Fruit fly (Drosophila melanogaster): ENCODE results near the gene Hpd.

Hpd gene

dm6 chr3L:20405971-20406948 is 33.4 kb downstream of the Hpd start:
- TF ChIP-seq fd59A (GFP tag; optimal IDR thresholded peaks at IDR 0.05) (no peak), Eip78C (GFP tag) (peak; percentile 55), CG1621 (tag; optimal IDR thresholded peaks at IDR 0.05) (no peak), fkh (GFP tag; optimal IDR thresholded peaks at IDR 0.05) (peak; percentile 97), lz (GFP tag; optimal IDR thresholded peaks at IDR 0.05) (no peak), CG6854 (GFP tag; optimal IDR thresholded peaks at IDR 0.05) (no peak), CG9139 (GFP tag; optimal IDR thresholded peaks at IDR 0.05) (no peak), cyc (GFP tag; optimal IDR thresholded peaks at IDR 0.05) (no peak), achi (GFP tag; optimal IDR thresholded peaks at IDR 0.05) (no peak), OdsH (GFP tag; optimal IDR thresholded peaks at IDR 0.05) (no peak), svp (GFP tag) (peak; percentile 62), Met (GFP tag; optimal IDR thresholded peaks at IDR 0.05) (peak; percentile 8), pdm3 (GFP tag; optimal IDR thresholded peaks at IDR 0.05) (no peak), Sox14 (GFP tag; optimal IDR thresholded peaks at IDR 0.05) (peak; percentile 34)

- TF ChIP-seq Hr4 (GFP tag; optimal IDR thresholded peaks at IDR 0.05): no peak
- TF ChIP-seq Eip78C (GFP tag): no peak
- no peak for TF ChIP-seq Met (GFP tag; optimal IDR thresholded peaks at IDR 0.05)
- no peak for TF ChIP-seq Lpt (GFP tag; optimal IDR thresholded peaks at IDR 0.05)
- TF ChIP-seq fd59A (GFP tag; optimal IDR thresholded peaks at IDR 0.05): no peak
- no peak for TF ChIP-seq CG11294 (GFP tag; IDR thresholded peaks at IDR 0.05)
- TF ChIP-seq vri (GFP tag; optimal IDR thresholded peaks at IDR 0.05): no peak
- no peak for TF ChIP-seq CG16779 (tag; optimal IDR thresholded peaks at IDR 0.05)
- TF ChIP-seq Hr39 (GFP tag; optimal IDR thresholded peaks at IDR 0.05): no peak
- no peak for TF ChIP-seq achi (GFP tag; optimal IDR thresholded peaks at IDR 0.05)
- no peak for TF ChIP-seq CG3919 (GFP tag; optimal IDR thresholded peaks at IDR 0.05)
- no peak for TF ChIP-seq CG15336 (GFP tag; IDR thresholded peaks at IDR 0.05)
- TF ChIP-seq CG11762 (GFP tag; optimal IDR thresholded peaks at IDR 0.05; ENCODE audit: insufficient read depth): no peak
- TF ChIP-seq Ets96B (tag; optimal IDR thresholded peaks at IDR 0.05): no peak
- TF ChIP-seq spab (GFP tag; optimal IDR thresholded peaks at IDR 0.05): no peak
- TF ChIP-seq Hr38 (GFP tag; optimal IDR thresholded peaks at IDR 0.05): no peak
- no peak for TF ChIP-seq CG6808 (GFP tag; optimal IDR thresholded peaks at IDR 0.05)
- TF ChIP-seq acj6 (GFP tag; optimal IDR thresholded peaks at IDR 0.05): no peak
Observed at dm6 chr3L:20405337-20405887, 34.3 kb downstream of the Hpd start.

- TF ChIP-seq esn (GFP tag; optimal IDR thresholded peaks at IDR 0.05) (no peak), Eip78C (GFP tag) (peak; percentile 5), svp (GFP tag) (peak; percentile 4), fkh (GFP tag; optimal IDR thresholded peaks at IDR 0.05) (no peak)
Observed at dm6 chr3L:20404515-20404914, 35.2 kb downstream of the Hpd start.

- TF ChIP-seq spab (GFP tag; optimal IDR thresholded peaks at IDR 0.05) (peak; percentile 62), Ets96B (tag; optimal IDR thresholded peaks at IDR 0.05) (peak; percentile 47), CG10631 (GFP tag; optimal IDR thresholded peaks at IDR 0.05) (peak; percentile 70), CG8119 (GFP tag; IDR thresholded peaks at IDR 0.05) (peak; percentile 41; the same call in 1 of the 3 replicates), CG34406 (GFP tag; optimal IDR thresholded peaks at IDR 0.05) (peak; percentile 63), topi (GFP tag; optimal IDR thresholded peaks at IDR 0.05) (peak; percentile 88), CG9139 (GFP tag; optimal IDR thresholded peaks at IDR 0.05) (peak; percentile 0), Met (GFP tag; optimal IDR thresholded peaks at IDR 0.05) (peak; percentile 82), CG16779 (tag; optimal IDR thresholded peaks at IDR 0.05) (peak; percentile 40), net (GFP tag; optimal IDR thresholded peaks at IDR 0.05) (peak; percentile 41), CG31627 (GFP tag; optimal IDR thresholded peaks at IDR 0.05) (peak; percentile 83), Eip93F (GFP tag; optimal IDR thresholded peaks at IDR 0.05) (peak; percentile 37), Sox15 (GFP tag; optimal IDR thresholded peaks at IDR 0.05) (peak; percentile 75), dsx (GFP tag; optimal IDR thresholded peaks at IDR 0.05; ENCODE audit: poor library complexity, severe bottlenecking) (peak; percentile 97), lz (GFP tag; optimal IDR thresholded peaks at IDR 0.05) (peak; percentile 75), pdm3 (GFP tag; optimal IDR thresholded peaks at IDR 0.05) (peak; percentile 49), Gug (GFP tag; IDR thresholded peaks at IDR 0.05) (no peak), Hr4 (GFP tag; optimal IDR thresholded peaks at IDR 0.05) (peak; percentile 40), fd85E (GFP tag; optimal IDR thresholded peaks at IDR 0.05) (no peak), CG8632 (GFP tag; optimal IDR thresholded peaks at IDR 0.05) (peak; percentile 59)
Observed at dm6 chr3L:20403493-20404379, 35.9 kb downstream of the Hpd start.

All from whole organism, prepupa.